Fruit fly (Drosophila melanogaster) ovary, adult (tissue): ENCODE data around the gene CG17744.

ENCODE experiments used
- CG17801 ChIP-seq: fragments of 200-800 bp; optimal IDR thresholded peaks from 2 replicates; lab custom pipeline; 2019; ENCODE audit warnings: missing biosample characterization, mild to moderate bottlenecking, missing genetic modification characterization, moderate library complexity; ENCODE audit not compliant: partially characterized antibody

Gene CG17744

dm6 chr3L:7026694-7027093, at the start of gene CG17744:
Gene CG17744 (minus strand): TSS chr3L:7026794.
- no peak for TF ChIP-seq CG17801 (GFP tag; lab: Kevin White, UChicago)

- no peak for TF ChIP-seq CG17801 (GFP tag; lab: Kevin White, UChicago)
These were observed 48.6 kb upstream of the CG17744 start, which contains the start of gene CG34030 for dm6 chr3L:7075147-7075546. Gene CG34030 (minus strand): TSS chr3L:7075247.

dm6 chr3L:7069099-7069498, 42.5 kb upstream of the CG17744 start, which contains the start of gene CG32391:
Gene CG32391 (minus strand): TSS chr3L:7069199.
- TF ChIP-seq CG17801 (GFP tag; lab: Kevin White, UChicago) = no peak

dm6 chr3L:7066014-7066413, 39.4 kb upstream of the CG17744 start, which contains the start of gene CG14823:
Gene CG14823 (plus strand): TSS chr3L:7066314.
- TF ChIP-seq CG17801 (GFP tag; lab: Kevin White, UChicago) = no peak

dm6 chr3L:7058401-7058999, 31.9 kb upstream of the CG17744 start:
- no peak for TF ChIP-seq CG17801 (GFP tag; lab: Kevin White, UChicago)

dm6 chr3L:7037843-7038242, 11.2 kb upstream of the CG17744 start:
- TF ChIP-seq CG17801 (GFP tag; lab: Kevin White, UChicago) = no peak

- no peak for TF ChIP-seq CG17801 (GFP tag; lab: Kevin White, UChicago)
These were observed 8.4 kb upstream of the CG17744 start for dm6 chr3L:7035037-7035436.

dm6 chr3L:7013568-7014305, 12.9 kb downstream of the CG17744 start:
- no peak for TF ChIP-seq CG17801 (GFP tag; lab: Kevin White, UChicago)

- TF ChIP-seq CG17801 (GFP tag; lab: Kevin White, UChicago) = no peak
These were observed 14.3 kb downstream of the CG17744 start for dm6 chr3L:7012271-7012670.

- no peak for TF ChIP-seq CG17801 (GFP tag; lab: Kevin White, UChicago)
These were observed 16.7 kb downstream of the CG17744 start for dm6 chr3L:7009886-7010285.

dm6 chr3L:7009411-7009810, 17.2 kb downstream of the CG17744 start:
- TF ChIP-seq CG17801 (GFP tag; lab: Kevin White, UChicago) = no peak

- no peak for TF ChIP-seq CG17801 (GFP tag; lab: Kevin White, UChicago)
These were observed 18.2 kb downstream of the CG17744 start for dm6 chr3L:7008351-7008750.

- no peak for TF ChIP-seq CG17801 (GFP tag; lab: Kevin White, UChicago)
These were observed 20.2 kb downstream of the CG17744 start for dm6 chr3L:7006421-7006820.

- TF ChIP-seq CG17801 (GFP tag; lab: Kevin White, UChicago) = no peak
These were observed 23.5 kb downstream of the CG17744 start for dm6 chr3L:7003132-7003531.

dm6 chr3L:7002355-7002754, 24.2 kb downstream of the CG17744 start:
- no peak for TF ChIP-seq CG17801 (GFP tag; lab: Kevin White, UChicago)

dm6 chr3L:7001855-7002254, 24.7 kb downstream of the CG17744 start:
- no peak for TF ChIP-seq CG17801 (GFP tag; lab: Kevin White, UChicago)
